Worm (Caenorhabditis elegans) whole organism, late embryonic: ENCODE measurements around the gene T26E4.7.
"Not testable (repeated sequence)": the region's sequence is repeated elsewhere in the genome, so short reads cannot be mapped to it uniquely, and the experiment has no call there.

Source experiments
- ama-1 ChIP-seq: fragments of 150-350 bp; optimal IDR thresholded peaks from 2 replicates; lab custom pipeline; 2014
- dve-1 ChIP-seq: sonication (generic microtip); optimal IDR thresholded peaks from 2 replicates; lab custom pipeline; 2017; ENCODE audit warnings: antibody characterized with exemption, mild to moderate bottlenecking, missing genetic modification characterization, missing compliant biosample characterization
- fkh-10 ChIP-seq: fragments of 150-350 bp; optimal IDR thresholded peaks from 2 replicates; lab custom pipeline; 2014; ENCODE audit warnings: missing biosample characterization, missing genetic modification reagents, missing genetic modification characterization
- pat-9 ChIP-seq: fragments of 200-800 bp; sonication (Bioruptor generic); optimal IDR thresholded peaks from 2 replicates; lab custom pipeline; 2018; ENCODE audit warnings: mild to moderate bottlenecking, missing genetic modification characterization, moderate library complexity, missing compliant biosample characterization
- sox-4 ChIP-seq: sonication (generic microtip); optimal IDR thresholded peaks from 2 replicates; lab custom pipeline; 2017; ENCODE audit warnings: mild to moderate bottlenecking, missing genetic modification characterization, inconsistent platforms, missing compliant biosample characterization
- ttx-3 ChIP-seq: sonication (generic microtip); optimal IDR thresholded peaks from 2 replicates; lab custom pipeline; 2016; ENCODE audit warnings: missing genetic modification reagents, missing genetic modification characterization, missing compliant biosample characterization

DNA sequence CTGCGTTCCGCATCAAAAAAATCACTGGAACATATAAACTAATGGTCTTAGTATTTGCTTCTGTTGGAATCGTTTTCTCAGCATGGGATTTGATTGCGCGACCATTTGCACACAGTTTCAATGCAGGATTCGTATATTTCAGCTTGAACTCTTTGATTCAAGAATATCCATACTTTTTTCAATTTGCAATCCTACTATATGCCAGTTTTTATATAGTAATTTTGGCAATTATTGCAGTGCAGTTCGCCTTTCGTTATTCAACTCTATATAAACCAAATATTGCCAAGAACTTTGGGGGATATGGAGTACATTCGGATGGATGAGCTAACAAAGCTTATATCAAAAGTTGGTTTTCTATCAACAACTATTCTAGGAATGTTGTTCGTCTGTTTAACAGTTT lies 40.4 kb upstream of the T26E4.7 start, which contains the start of gene str-5:
- TF ChIP-seq ama-1; ttx-3 (tag; lab: Kevin White, UChicago); pat-9 (tag; lab: Kevin White, UChicago); sox-4 (tag; lab: Kevin White, UChicago); fkh-10 (GFP tag; lab: Kevin White, UChicago); dve-1 (tag; lab: Kevin White, UChicago): not testable (repeated sequence)
